Worm (Caenorhabditis elegans): ENCODE data around the gene pah-1.

The pah-1 gene

DNA sequence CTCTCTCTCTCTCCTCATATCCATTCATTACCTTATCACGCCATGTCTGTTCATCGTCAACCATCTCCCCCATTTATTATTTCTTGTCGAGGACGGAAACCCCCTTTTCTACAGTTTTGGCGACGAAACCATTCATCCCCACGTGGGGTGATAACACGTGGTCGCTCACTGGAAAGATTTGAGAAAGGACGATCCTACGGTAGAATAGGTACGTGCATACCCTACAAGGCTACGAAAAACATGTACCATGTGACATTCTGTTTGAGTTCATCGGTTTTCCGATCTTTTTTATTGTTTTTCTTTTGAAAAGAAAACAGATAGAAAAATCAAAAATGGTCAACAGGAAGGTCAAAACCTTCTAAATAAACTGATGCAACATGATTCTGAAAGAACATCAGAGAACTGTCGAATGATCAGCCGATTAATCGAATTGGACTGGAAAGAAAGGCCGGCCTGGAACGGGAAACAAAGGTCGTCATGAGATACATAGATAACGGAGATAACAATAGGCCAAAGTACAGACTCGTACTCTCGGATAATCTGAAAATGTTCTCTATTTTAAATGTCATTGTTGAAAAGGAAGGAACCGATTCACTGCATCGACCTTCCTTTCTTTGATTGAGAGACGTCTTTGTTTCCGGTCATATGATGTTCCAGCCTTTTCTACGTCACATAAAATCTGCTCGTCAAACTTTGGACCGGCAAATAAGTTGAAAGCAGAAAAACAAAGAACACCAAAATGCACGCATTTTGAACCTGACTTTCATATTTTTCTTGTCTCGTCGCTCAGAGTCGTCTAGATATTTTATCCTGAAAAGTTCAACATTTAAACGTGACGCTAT lies 24.6 kb downstream of the pah-1 start (continued):
- TF ChIP-seq ceh-62 (tag; optimal IDR thresholded peaks at IDR 0.05) (no peak), ceh-20 (GFP tag; IDR thresholded peaks at IDR 0.05) (no peak; the same call in 1 of the 2 replicates), fkh-10 (GFP tag; optimal IDR thresholded peaks at IDR 0.05) (no peak), unc-62 (GFP tag; optimal IDR thresholded peaks at IDR 0.05 in 1 of 2) (peak in 1 of 2 experiments; percentile 99), unc-62 (tag; optimal IDR thresholded peaks at IDR 0.05) (no peak), zfp-2 (tag; optimal IDR thresholded peaks at IDR 0.05) (no peak), ceh-32 (tag; optimal IDR thresholded peaks at IDR 0.05; ENCODE audit: poor library complexity) (no peak), T26A8.4 (GFP tag; IDR thresholded peaks at IDR 0.05) (no peak), Y48G9A.11 (GFP tag; IDR thresholded peaks at IDR 0.05) (no peak), spr-3 (GFP tag; optimal IDR thresholded peaks at IDR 0.05) (no peak), ctbp-1 (GFP tag; IDR thresholded peaks at IDR 0.05) (no peak), ZK337.2 (GFP tag; IDR thresholded peaks at IDR 0.05) (no peak), hlh-11 (tag; optimal IDR thresholded peaks at IDR 0.05) (peak; percentile 80), php-3 (GFP tag; IDR thresholded peaks at IDR 0.05) (peak; percentile 59), nhr-6 (tag; optimal IDR thresholded peaks at IDR 0.05) (no peak), Y5F2A.4 (GFP tag; optimal IDR thresholded peaks at IDR 0.05) (no peak), rbr-2 (tag; optimal IDR thresholded peaks at IDR 0.05) (peak; percentile 1), duxl-1 (tag; optimal IDR thresholded peaks at IDR 0.05; ENCODE audit: poor library complexity) (no peak), zfp-3 (GFP tag; conservative IDR thresholded peaks at IDR 0.05) (0 out of 2 replicates have a peak, but pooled peaks have one; percentile 6), Y105C5A.15 (GFP tag; IDR thresholded peaks at IDR 0.05) (no peak), lin-39 (tag; optimal IDR thresholded peaks at IDR 0.05) (no peak), R02D3.7 (tag; optimal IDR thresholded peaks at IDR 0.05) (no peak), lin-38 (GFP tag; IDR thresholded peaks at IDR 0.05) (no peak), lin-15B (tag; optimal IDR thresholded peaks at IDR 0.05) (no peak), arid-1 (GFP tag; conservative IDR thresholded peaks at IDR 0.05) (no peak), skn-1 (tag; optimal IDR thresholded peaks at IDR 0.05) (no peak), zag-1 (tag; optimal IDR thresholded peaks at IDR 0.05) (no peak), dmd-6 (GFP tag; IDR thresholded peaks at IDR 0.05) (peak; percentile 69), egl-43 (GFP tag; IDR thresholded peaks at IDR 0.05) (no peak), D1046.2 (GFP tag; IDR thresholded peaks at IDR 0.05) (no peak), pha-4 (GFP tag; IDR thresholded peaks at IDR 0.05) (peak; percentile 49; the same call in 1 of the 2 replicates), pha-4 (tag; optimal IDR thresholded peaks at IDR 0.05) (no peak), nhr-48 (tag; optimal IDR thresholded peaks at IDR 0.05) (peak; percentile 96), daf-19 (GFP tag; conservative IDR thresholded peaks at IDR 0.05) (no peak), madf-9 (GFP tag; conservative IDR thresholded peaks at IDR 0.05) (no peak), lir-3 (tag; optimal IDR thresholded peaks at IDR 0.05) (no peak), spr-1 (tag; optimal IDR thresholded peaks at IDR 0.05) (no peak), cey-2 (tag; optimal IDR thresholded peaks at IDR 0.05; ENCODE audit: borderline replicate concordance, insufficient read depth) (peak; percentile 74), ZK546.5 (tag; optimal IDR thresholded peaks at IDR 0.05) (no peak), Y75B8A.6 (GFP tag; IDR thresholded peaks at IDR 0.05) (no peak), aly-2 (tag; optimal IDR thresholded peaks at IDR 0.05) (no peak), sdz-12 (GFP tag; optimal IDR thresholded peaks at IDR 0.05) (no peak), zip-11 (GFP tag; IDR thresholded peaks at IDR 0.05) (no peak), egl-27 (tag; optimal IDR thresholded peaks at IDR 0.05) (no peak), F49E8.2 (tag; optimal IDR thresholded peaks at IDR 0.05; ENCODE audit: borderline replicate concordance) (no peak), vab-7 (GFP tag; IDR thresholded peaks at IDR 0.05) (no peak), nhr-237 (tag; optimal IDR thresholded peaks at IDR 0.05) (no peak), hif-1 (tag; optimal IDR thresholded peaks at IDR 0.05) (peak; percentile 11 to 31), dve-1 (tag; optimal IDR thresholded peaks at IDR 0.05; ENCODE audit: insufficient read depth) (peak; percentile 68), lim-7 (GFP tag; IDR thresholded peaks at IDR 0.05) (no peak)
